Fruit fly (Drosophila melanogaster): ENCODE measurements around the gene RpL34b.

DNA sequence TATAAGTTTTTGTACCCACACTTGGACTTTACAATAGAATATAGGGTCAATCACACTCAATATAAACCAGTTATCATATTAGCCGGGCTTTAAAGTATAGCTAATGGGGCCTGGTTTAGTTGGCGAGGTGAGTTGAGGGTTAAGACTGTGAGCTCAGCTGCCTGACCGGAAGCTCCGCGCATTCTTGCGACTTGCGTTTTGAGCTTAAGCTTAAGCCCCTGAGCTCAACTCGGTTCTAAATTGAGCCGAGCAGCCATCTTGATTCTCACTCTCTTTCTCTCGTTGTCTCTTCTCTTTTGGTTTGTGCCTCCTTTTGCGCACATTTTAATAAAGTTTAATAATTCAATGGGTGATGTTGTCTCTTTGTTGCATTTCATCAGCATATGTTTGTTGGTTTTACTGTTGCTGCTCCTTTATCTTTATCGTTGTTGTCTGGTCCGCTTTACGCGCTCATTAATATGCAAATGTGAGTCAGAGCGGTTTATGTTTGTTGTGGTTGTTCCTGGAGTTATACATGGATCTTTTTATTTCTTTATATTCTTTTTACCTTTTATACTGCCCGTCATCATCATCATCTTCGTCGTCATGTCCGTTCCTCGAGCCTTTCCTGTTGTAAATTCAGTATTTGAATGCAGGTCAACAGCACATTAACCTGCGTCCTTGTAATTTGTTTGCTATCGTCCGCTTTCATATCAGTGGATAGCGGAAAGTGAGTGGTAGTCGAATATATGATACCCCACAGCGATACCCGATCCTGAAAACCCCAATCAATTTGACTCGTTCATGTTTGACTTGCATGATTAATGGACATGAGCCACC is 50.3 kb downstream of the RpL34b start:
- no peak for TF ChIP-seq Met (GFP tag; optimal IDR thresholded peaks at IDR 0.05)
- no peak for TF ChIP-seq CG11762 (GFP tag; optimal IDR thresholded peaks at IDR 0.05; ENCODE audit: insufficient read depth)
- no peak for TF ChIP-seq Blimp-1 (GFP tag; optimal IDR thresholded peaks at IDR 0.05)
- TF ChIP-seq CG7368 (GFP tag; optimal IDR thresholded peaks at IDR 0.05) = no peak
- TF ChIP-seq CG6276 (GFP tag; optimal IDR thresholded peaks at IDR 0.05) = no peak
- TF ChIP-seq Eip78C (GFP tag) = peak; percentile 42
- TF ChIP-seq net (GFP tag; optimal IDR thresholded peaks at IDR 0.05) = no peak
